Worm (Caenorhabditis elegans) whole organism, midembryonic: ENCODE measurements around the gene C11G10.1.
A peak's percentile ranks its signal among the peaks of the same experiment; 100 is the strongest.

Source experiments
- T22C8.4 ChIP-seq: fragments of 200-800 bp; sonication (Bioruptor generic); IDR thresholded peaks from 2 replicates; pipeline ENCODE4 v1.3.6; 2022; ENCODE audit warnings: missing genetic modification characterization, missing compliant biosample characterization
- cog-1 ChIP-seq: sonication (generic microtip); optimal IDR thresholded peaks from 2 replicates; lab custom pipeline; 2016; ENCODE audit warnings: missing genetic modification characterization, missing compliant biosample characterization
- flt-1 ChIP-seq: fragments of 200-800 bp; sonication (Bioruptor generic); IDR thresholded peaks from 2 replicates; pipeline ENCODE4 v1.3.6; 2022; ENCODE audit warnings: missing genetic modification characterization, missing compliant biosample characterization
- klf-2 ChIP-seq: fragments of 200-800 bp; sonication (Bioruptor generic); conservative IDR thresholded peaks from 2 replicates; pipeline ENCODE4 v1.3.6; 2022; ENCODE audit warnings: missing genetic modification reagents, missing genetic modification characterization, missing compliant biosample characterization
- med-1 ChIP-seq: sonication (generic microtip); optimal IDR thresholded peaks from 2 replicates; lab custom pipeline; 2017; ENCODE audit warnings: missing genetic modification characterization, mild to moderate bottlenecking, missing compliant biosample characterization, antibody characterized with exemption, missing genetic modification reagents; ENCODE audit not compliant: insufficient read depth
- ref-1 ChIP-seq: fragments of 200-800 bp; sonication (Bioruptor generic); conservative IDR thresholded peaks from 2 replicates; pipeline ENCODE4 v1.3.6; 2022; ENCODE audit warnings: missing genetic modification reagents, missing genetic modification characterization, missing compliant biosample characterization
- tab-1 ChIP-seq: fragments of 200-800 bp; sonication (Bioruptor generic); IDR thresholded peaks from 2 replicates; pipeline ENCODE4 v1.3.6; 2022; ENCODE audit warnings: missing genetic modification characterization, missing compliant biosample characterization
- ztf-23 ChIP-seq: fragments of 200-800 bp; sonication (Bioruptor generic); IDR thresholded peaks from 2 replicates; pipeline ENCODE4 v1.3.6; 2022; ENCODE audit warnings: missing genetic modification reagents, missing genetic modification characterization, missing compliant biosample characterization
- ztf-29 ChIP-seq: fragments of 200-800 bp; sonication (Bioruptor generic); IDR thresholded peaks from 2 replicates; pipeline ENCODE4 v1.3.6; 2022; ENCODE audit warnings: missing genetic modification reagents, missing genetic modification characterization, missing compliant biosample characterization

Gene C11G10.1

ce11 chrX:15164108-15164507 is 5.6 kb upstream of the C11G10.1 start, which contains the start of gene T10B10.9:
Gene T10B10.9 (plus strand): TSS chrX:15164408.
- TF ChIP-seq ztf-23, result no peak

- TF ChIP-seq ztf-29 (GFP tag; lab: Robert Waterston, UW) (no peak), ref-1 (no peak), tab-1 (GFP tag; lab: Robert Waterston, UW) (no peak), T22C8.4 (GFP tag; lab: Robert Waterston, UW) (no peak), ztf-23 (no peak), klf-2 (GFP tag; lab: Robert Waterston, UW) (no peak), flt-1 (GFP tag; lab: Robert Waterston, UW) (no peak), med-1 (GFP tag; lab: Kevin White, UChicago) (no peak), cog-1 (tag; lab: Kevin White, UChicago) (no peak)
Observed at ce11 chrX:15163118-15163517, 4.6 kb upstream of the C11G10.1 start.

- no peak for TF ChIP-seq klf-2 (GFP tag; lab: Robert Waterston, UW)
- no peak for TF ChIP-seq med-1 (GFP tag; lab: Kevin White, UChicago)
- TF ChIP-seq ztf-29 (GFP tag; lab: Robert Waterston, UW), result no peak
- no peak for TF ChIP-seq T22C8.4 (GFP tag; lab: Robert Waterston, UW)
- no peak for TF ChIP-seq ref-1
- no peak for TF ChIP-seq flt-1 (GFP tag; lab: Robert Waterston, UW)
- no peak for TF ChIP-seq ztf-23
Observed at ce11 chrX:15160923-15161322, 2.4 kb upstream of the C11G10.1 start.

ce11 chrX:15159362-15159761 is 813 bp upstream of the C11G10.1 start:
- TF ChIP-seq tab-1 (GFP tag; lab: Robert Waterston, UW), result no peak
- no peak for TF ChIP-seq ref-1
- no peak for TF ChIP-seq flt-1 (GFP tag; lab: Robert Waterston, UW)
- no peak for TF ChIP-seq med-1 (GFP tag; lab: Kevin White, UChicago)
- no peak for TF ChIP-seq klf-2 (GFP tag; lab: Robert Waterston, UW)
- TF ChIP-seq T22C8.4 (GFP tag; lab: Robert Waterston, UW), result no peak
- no peak for TF ChIP-seq ztf-29 (GFP tag; lab: Robert Waterston, UW)
- no peak for TF ChIP-seq cog-1 (tag; lab: Kevin White, UChicago)
- no peak for TF ChIP-seq ztf-23

- TF ChIP-seq flt-1 (GFP tag; lab: Robert Waterston, UW), result no peak
- no peak for TF ChIP-seq tab-1 (GFP tag; lab: Robert Waterston, UW)
- TF ChIP-seq ref-1, result no peak
Observed at ce11 chrX:15157854-15158253, 695 bp downstream of the C11G10.1 start.

- TF ChIP-seq cog-1 (tag; lab: Kevin White, UChicago) (no peak), ref-1 (no peak)
Observed at ce11 chrX:15155054-15155453, 3.5 kb downstream of the C11G10.1 start.

ce11 chrX:15148831-15149230 is 9.7 kb downstream of the C11G10.1 start:
- no peak for TF ChIP-seq tab-1 (GFP tag; lab: Robert Waterston, UW)
- TF ChIP-seq klf-2 (GFP tag; lab: Robert Waterston, UW), result 0 out of 2 replicates have a peak, but pooled peaks have one; percentile 27
- no peak for TF ChIP-seq ref-1
- TF ChIP-seq T22C8.4 (GFP tag; lab: Robert Waterston, UW), result no peak

- TF ChIP-seq ztf-23, result no peak
- no peak for TF ChIP-seq T22C8.4 (GFP tag; lab: Robert Waterston, UW)
- no peak for TF ChIP-seq flt-1 (GFP tag; lab: Robert Waterston, UW)
- no peak for TF ChIP-seq ztf-29 (GFP tag; lab: Robert Waterston, UW)
- no peak for TF ChIP-seq ref-1
- no peak for TF ChIP-seq cog-1 (tag; lab: Kevin White, UChicago)
- no peak for TF ChIP-seq med-1 (GFP tag; lab: Kevin White, UChicago)
- TF ChIP-seq tab-1 (GFP tag; lab: Robert Waterston, UW), result no peak
- TF ChIP-seq klf-2 (GFP tag; lab: Robert Waterston, UW), result no peak
Observed at ce11 chrX:15148389-15148788, 10.2 kb downstream of the C11G10.1 start.

ce11 chrX:15147640-15148039 is 10.9 kb downstream of the C11G10.1 start, which contains the start of gene unc-7:
Gene unc-7 (minus strand): TSS chrX:15147740.
- TF ChIP-seq ref-1 (no peak), klf-2 (GFP tag; lab: Robert Waterston, UW) (no peak)

ce11 chrX:15146415-15147210 is 11.9 kb downstream of the C11G10.1 start:
- no peak for TF ChIP-seq T22C8.4 (GFP tag; lab: Robert Waterston, UW)
- no peak; the same call in 1 of the 2 replicates for TF ChIP-seq flt-1 (GFP tag; lab: Robert Waterston, UW)
- no peak for TF ChIP-seq tab-1 (GFP tag; lab: Robert Waterston, UW)
- no peak for TF ChIP-seq med-1 (GFP tag; lab: Kevin White, UChicago)
- no peak for TF ChIP-seq ztf-23
- no peak for TF ChIP-seq ref-1
- TF ChIP-seq cog-1 (tag; lab: Kevin White, UChicago), result no peak
- TF ChIP-seq ztf-29 (GFP tag; lab: Robert Waterston, UW), result no peak
- TF ChIP-seq klf-2 (GFP tag; lab: Robert Waterston, UW), result no peak

ce11 chrX:15134941-15135340 is 23.6 kb downstream of the C11G10.1 start:
- TF ChIP-seq flt-1 (GFP tag; lab: Robert Waterston, UW), result no peak
- TF ChIP-seq med-1 (GFP tag; lab: Kevin White, UChicago), result no peak
- no peak for TF ChIP-seq klf-2 (GFP tag; lab: Robert Waterston, UW)
- TF ChIP-seq ztf-23, result no peak
- no peak for TF ChIP-seq ref-1
- TF ChIP-seq ztf-29 (GFP tag; lab: Robert Waterston, UW), result no peak
- no peak for TF ChIP-seq tab-1 (GFP tag; lab: Robert Waterston, UW)
- no peak for TF ChIP-seq cog-1 (tag; lab: Kevin White, UChicago)
